Worm (Caenorhabditis elegans) whole organism, L4/young adult: ENCODE data around the gene Y12A6A.1.

Experiments used
- W03F9.2 ChIP-seq: fragments of 150-350 bp; optimal IDR thresholded peaks from 2 replicates; lab custom pipeline; 2014; ENCODE audit warnings: missing biosample characterization, missing genetic modification characterization
- dao-5 ChIP-seq: sonication (generic microtip); optimal IDR thresholded peaks from 2 replicates; lab custom pipeline; 2016; ENCODE audit warnings: missing genotype, missing genetic modification characterization, moderate library complexity, missing compliant biosample characterization
- him-1 ChIP-seq: sonication (generic microtip); optimal IDR thresholded peaks from 2 replicates; lab custom pipeline; 2016; ENCODE audit warnings: missing genotype, missing genetic modification reagents, missing genetic modification characterization, missing compliant biosample characterization

- TF ChIP-seq him-1 (tag; lab: Kevin White, UChicago) = no peak
- no peak for TF ChIP-seq dao-5
- no peak for TF ChIP-seq W03F9.2 (tag; lab: Kevin White, UChicago)
Observed at ce11 chrX:13660206-13660605, 38.7 kb upstream of the Y12A6A.1 start, which contains the start of gene C04A11.1.
